Fruit fly (Drosophila melanogaster): Measurements from ENCODE around the gene Sodh2.

- TF ChIP-seq ovo (GFP tag; optimal IDR thresholded peaks at IDR 0.05) (peak; percentile 41), Clk (GFP tag; optimal IDR thresholded peaks at IDR 0.05) (no peak), kay (GFP tag; ENCODE audit: borderline replicate concordance) (no peak), Crg-1 (GFP tag; optimal IDR thresholded peaks at IDR 0.05) (no peak), toe (GFP tag; optimal IDR thresholded peaks at IDR 0.05) (no peak), bab1 (GFP tag; optimal IDR thresholded peaks at IDR 0.05) (no peak), cic (GFP tag; optimal IDR thresholded peaks at IDR 0.05) (no peak), CG14711 (tag; optimal IDR thresholded peaks at IDR 0.05) (no peak), CG7101 (tag; optimal IDR thresholded peaks at IDR 0.05) (no peak), CG11617 (GFP tag; optimal IDR thresholded peaks at IDR 0.05) (no peak)
These were observed 12.2 kb upstream of the Sodh2 start for dm6 chr3R:10863956-10864355.
